Worm (Caenorhabditis elegans) whole organism, young adult: ENCODE measurements around the gene tag-89.
"Not testable (repeated sequence)": the region's sequence is repeated elsewhere in the genome, so short reads cannot be mapped to it uniquely, and the experiment has no call there.

Source experiments
- B0336.3 ChIP-seq: fragments of 200-800 bp; sonication (Bioruptor generic); IDR thresholded peaks from 2 replicates; pipeline ENCODE4 v1.3.6; 2022; ENCODE audit warnings: missing genetic modification characterization, missing compliant biosample characterization
- C17E4.6 ChIP-seq: fragments of 200-800 bp; sonication (Bioruptor generic); IDR thresholded peaks from 2 replicates; pipeline ENCODE4 v1.3.6; 2022; ENCODE audit warnings: missing genetic modification reagents, missing genetic modification characterization, missing compliant biosample characterization
- D2030.7 ChIP-seq: fragments of 200-800 bp; sonication (Bioruptor generic); IDR thresholded peaks from 2 replicates; pipeline ENCODE4 v1.3.6; 2022; ENCODE audit warnings: missing genetic modification reagents, missing genetic modification characterization, missing compliant biosample characterization
- F33H1.4 ChIP-seq: fragments of 200-800 bp; sonication (Bioruptor generic); IDR thresholded peaks from 2 replicates; pipeline ENCODE4 v1.3.6; 2022; ENCODE audit warnings: missing genetic modification reagents, missing genetic modification characterization, missing compliant biosample characterization
- F39B2.1 ChIP-seq: fragments of 200-800 bp; sonication (Bioruptor generic); IDR thresholded peaks from 2 replicates; pipeline ENCODE4 v1.3.6; 2022; ENCODE audit warnings: missing genetic modification reagents, missing genetic modification characterization, missing compliant biosample characterization
- K11D2.4 ChIP-seq: fragments of 200-800 bp; sonication (Bioruptor generic); IDR thresholded peaks from 2 replicates; pipeline ENCODE4 v1.3.6; 2022; ENCODE audit warnings: missing genetic modification reagents, missing genetic modification characterization, missing compliant biosample characterization
- Y53G8AR.9 ChIP-seq: fragments of 200-800 bp; sonication (Bioruptor generic); conservative IDR thresholded peaks from 2 replicates; pipeline ENCODE4 v1.3.6; 2022; ENCODE audit warnings: missing genetic modification reagents, missing genetic modification characterization, missing compliant biosample characterization
- Y67H2A.10 ChIP-seq: fragments of 200-800 bp; sonication (Bioruptor generic); conservative IDR thresholded peaks from 2 replicates; pipeline ENCODE4 v1.3.6; 2022; ENCODE audit warnings: missing genetic modification reagents, missing genetic modification characterization, missing compliant biosample characterization
- Y79H2A.3 ChIP-seq: fragments of 200-800 bp; sonication (Bioruptor generic); conservative IDR thresholded peaks from 2 replicates; pipeline ENCODE4 v1.3.6; 2022; ENCODE audit warnings: missing genetic modification reagents, missing genetic modification characterization, missing compliant biosample characterization
- Y95B8A.8 ChIP-seq: fragments of 200-800 bp; sonication (Bioruptor generic); IDR thresholded peaks from 2 replicates; pipeline ENCODE4 v1.3.6; 2022; ENCODE audit warnings: missing genetic modification reagents, missing genetic modification characterization, missing compliant biosample characterization
- ZK185.1 ChIP-seq: sonication (generic microtip); optimal IDR thresholded peaks from 2 replicates; lab custom pipeline; 2016; ENCODE audit warnings: mild to moderate bottlenecking, missing genetic modification characterization, missing compliant biosample characterization; ENCODE audit not compliant: poor library complexity, severe bottlenecking
- ama-1 ChIP-seq, 3 experiments: fragments of 150-350 bp in 1 of 3; sonication (generic microtip) in 2 of 3; optimal IDR thresholded peaks; 2 replicates each; lab custom pipeline; 2014 to 2018; ENCODE audit warnings: missing biosample characterization in 2 of 3, missing genetic modification characterization in 2 of 3, missing genetic modification reagents in 2 of 3
- aptf-3 ChIP-seq: fragments of 200-800 bp; sonication (Bioruptor generic); IDR thresholded peaks from 2 replicates; pipeline ENCODE4 v1.3.6; 2022; ENCODE audit warnings: missing genetic modification characterization, missing compliant biosample characterization
- cebp-1 ChIP-seq, 2 experiments: fragments of 200-800 bp in 1 of 2; sonication (Bioruptor generic) in 1 of 2; sonication (generic microtip) in 1 of 2; IDR thresholded peaks in 1 of 2; optimal IDR thresholded peaks in 1 of 2; 2 replicates each; pipeline versions ENCODE4 v1.3.6 to Lab custom; 2017 to 2022; ENCODE audit warnings: missing compliant biosample characterization in 2 of 2, missing genetic modification characterization in 2 of 2, mild to moderate bottlenecking in 1 of 2, missing genetic modification reagents in 1 of 2, moderate library complexity in 1 of 2
- cebp-2 ChIP-seq: fragments of 200-800 bp; sonication (Bioruptor generic); IDR thresholded peaks from 2 replicates; pipeline ENCODE4 v1.3.6; 2022; ENCODE audit warnings: missing genetic modification characterization, missing compliant biosample characterization
- ceh-40 ChIP-seq: fragments of 200-800 bp; sonication (Bioruptor generic); IDR thresholded peaks from 2 replicates; pipeline ENCODE4 v1.3.6; 2022; ENCODE audit warnings: missing genetic modification characterization, missing compliant biosample characterization
- ceh-58 ChIP-seq: fragments of 200-800 bp; sonication (Bioruptor generic); IDR thresholded peaks from 2 replicates; pipeline ENCODE4 v1.3.6; 2022; ENCODE audit warnings: missing genetic modification characterization, missing compliant biosample characterization
- ceh-91 ChIP-seq: fragments of 200-800 bp; sonication (Bioruptor generic); IDR thresholded peaks from 2 replicates; pipeline ENCODE4 v1.3.6; 2022; ENCODE audit warnings: missing genetic modification reagents, missing genetic modification characterization, missing compliant biosample characterization
- dpl-1 ChIP-seq: fragments of 150-350 bp; optimal IDR thresholded peaks from 2 replicates; lab custom pipeline; 2014; ENCODE audit warnings: missing biosample characterization, missing genetic modification reagents, missing genetic modification characterization
- efl-1 ChIP-seq: fragments of 150-350 bp; optimal IDR thresholded peaks from 2 replicates; lab custom pipeline; 2014; ENCODE audit warnings: missing biosample characterization, missing genetic modification reagents, missing genetic modification characterization
- egl-18 ChIP-seq: fragments of 200-800 bp; sonication (Bioruptor generic); IDR thresholded peaks from 2 replicates; pipeline ENCODE4 v1.3.6; 2022; ENCODE audit warnings: missing genetic modification reagents, missing genetic modification characterization, missing compliant biosample characterization
- ekl-4 ChIP-seq: fragments of 200-800 bp; sonication (Bioruptor generic); IDR thresholded peaks from 2 replicates; pipeline ENCODE4 v1.3.6; 2022; ENCODE audit warnings: missing genetic modification reagents, missing genetic modification characterization, missing compliant biosample characterization
- hrde-1 ChIP-seq: sonication (generic microtip); optimal IDR thresholded peaks from 2 replicates; lab custom pipeline; 2016; ENCODE audit warnings: missing genetic modification characterization, mild to moderate bottlenecking, missing compliant biosample characterization, moderate library complexity, missing genotype, missing genetic modification reagents, borderline replicate concordance
- hsf-1 ChIP-seq: fragments of 200-800 bp; sonication (Bioruptor generic); IDR thresholded peaks from 2 replicates; pipeline ENCODE4 v1.3.6; 2022; ENCODE audit warnings: missing genetic modification reagents, missing genetic modification characterization, missing compliant biosample characterization
- lin-26 ChIP-seq: fragments of 200-800 bp; sonication (Bioruptor generic); IDR thresholded peaks from 2 replicates; pipeline ENCODE4 v1.3.6; 2022; ENCODE audit warnings: missing genetic modification reagents, missing genetic modification characterization, missing compliant biosample characterization
- lin-35 ChIP-seq, 3 experiments: fragments of 150-350 bp in 2 of 3; sonication (generic microtip) in 1 of 3; optimal IDR thresholded peaks; 2 replicates each; lab custom pipeline; 2014 to 2018; ENCODE audit warnings: missing biosample characterization in 3 of 3, missing genetic modification characterization in 3 of 3, missing genetic modification reagents in 3 of 3
- lin-54 ChIP-seq: fragments of 200-800 bp; sonication (Bioruptor generic); optimal IDR thresholded peaks from 2 replicates; lab custom pipeline; 2018; ENCODE audit warnings: mild to moderate bottlenecking, missing genetic modification characterization, missing compliant biosample characterization
- lir-1 ChIP-seq: fragments of 200-800 bp; sonication (Bioruptor generic); conservative IDR thresholded peaks from 2 replicates; pipeline ENCODE4 v1.3.6; 2022; ENCODE audit warnings: missing genetic modification reagents, missing genetic modification characterization, missing compliant biosample characterization
- lsl-1 ChIP-seq: fragments of 200-800 bp; sonication (Bioruptor generic); optimal IDR thresholded peaks from 2 replicates; lab custom pipeline; 2018; ENCODE audit warnings: mild to moderate bottlenecking, missing genetic modification characterization, moderate library complexity, missing compliant biosample characterization
- madf-6 ChIP-seq: fragments of 200-800 bp; sonication (Bioruptor generic); IDR thresholded peaks from 2 replicates; pipeline ENCODE4 v1.3.6; 2022; ENCODE audit warnings: missing genetic modification reagents, missing genetic modification characterization, missing compliant biosample characterization
- madf-8 ChIP-seq: fragments of 200-800 bp; sonication (Bioruptor generic); conservative IDR thresholded peaks from 2 replicates; pipeline ENCODE4 v1.3.6; 2022; ENCODE audit warnings: missing genetic modification reagents, missing genetic modification characterization, missing compliant biosample characterization
- pbrm-1 ChIP-seq: fragments of 200-800 bp; sonication (Bioruptor generic); IDR thresholded peaks from 2 replicates; pipeline ENCODE4 v1.3.6; 2022; ENCODE audit warnings: missing genetic modification reagents, missing genetic modification characterization, missing compliant biosample characterization
- snpc-1.1 ChIP-seq: sonication (generic microtip); optimal IDR thresholded peaks from 2 replicates; lab custom pipeline; 2017; ENCODE audit warnings: missing genetic modification characterization, mild to moderate bottlenecking, missing compliant biosample characterization, antibody characterized with exemption, moderate library complexity, missing genotype, missing genetic modification reagents; ENCODE audit not compliant: insufficient read depth
- snpc-4 ChIP-seq, 5 experiments: fragments of 150-350 bp in 1 of 5; sonication (generic microtip) in 4 of 5; optimal IDR thresholded peaks; 2 replicates each; lab custom pipeline; 2014 to 2018; ENCODE audit warnings: missing genetic modification characterization in 5 of 5, missing biosample characterization in 3 of 5, antibody characterized with exemption in 2 of 5, mild to moderate bottlenecking in 2 of 5, missing compliant biosample characterization in 2 of 5, missing genotype in 2 of 5, moderate library complexity in 2 of 5, missing genetic modification reagents in 1 of 5
- unc-130 ChIP-seq: sonication (generic microtip); optimal IDR thresholded peaks from 2 replicates; lab custom pipeline; 2016; ENCODE audit warnings: missing genetic modification reagents, missing genetic modification characterization, missing compliant biosample characterization
- xnd-1 ChIP-seq: sonication (generic microtip); optimal IDR thresholded peaks from 2 replicates; lab custom pipeline; 2016; ENCODE audit warnings: missing genotype, missing genetic modification reagents, missing genetic modification characterization, missing compliant biosample characterization
- zim-3 ChIP-seq: sonication (generic microtip); optimal IDR thresholded peaks from 2 replicates; lab custom pipeline; 2017; ENCODE audit warnings: mild to moderate bottlenecking, missing genetic modification characterization, moderate library complexity, missing compliant biosample characterization
- ztf-18 ChIP-seq: sonication (generic microtip); optimal IDR thresholded peaks from 2 replicates; lab custom pipeline; 2016; ENCODE audit warnings: missing genotype, mild to moderate bottlenecking, missing genetic modification characterization, missing compliant biosample characterization
- ztf-28 ChIP-seq: fragments of 200-800 bp; sonication (Bioruptor generic); IDR thresholded peaks from 2 replicates; pipeline ENCODE4 v1.3.6; 2022; ENCODE audit warnings: missing genetic modification reagents, missing genetic modification characterization, missing compliant biosample characterization

tag-89 gene

ce11 chrIV:11401482-11401881 lies 7.1 kb downstream of the tag-89 start (continued):
- TF ChIP-seq cebp-1 (GFP tag; IDR thresholded peaks at IDR 0.05; lab: Robert Waterston, UW) (no peak), cebp-1 (tag; optimal IDR thresholded peaks at IDR 0.05; lab: Kevin White, UChicago) (peak; percentile 2), ztf-28 (GFP tag; lab: Robert Waterston, UW) (no peak), aptf-3 (GFP tag; lab: Robert Waterston, UW) (0 out of 2 replicates have a peak, but pooled peaks have one; percentile 69), snpc-1.1 (tag; lab: Kevin White, UChicago) (no peak), lin-35 (GFP tag; optimal IDR thresholded peaks at IDR 0.05; lab: Kevin White, UChicago) (no peak), madf-6 (GFP tag; lab: Robert Waterston, UW) (peak; percentile 79)

ce11 chrIV:11403288-11403991 lies 9.1 kb downstream of the tag-89 start, which contains the start of the genes memi-3 and cyp-31A2:
TSS of gene memi-3 (minus strand) at chrIV:11403338.
TSS of gene cyp-31A2 (plus strand) at chrIV:11403961.
- TF ChIP-seq lin-54 (GFP tag; lab: Kevin White, UChicago), result peak; percentile 45
- no peak for TF ChIP-seq lir-1 (GFP tag; lab: Robert Waterston, UW)
- no peak for TF ChIP-seq zim-3 (tag; lab: Kevin White, UChicago)
- no peak for TF ChIP-seq egl-18 (GFP tag; lab: Robert Waterston, UW)
- TF ChIP-seq snpc-4 (GFP tag; optimal IDR thresholded peaks at IDR 0.05; lab: Kevin White, UChicago), result no peak
- peak in 1 of 4 experiments; percentile 7 for TF ChIP-seq snpc-4 (tag; optimal IDR thresholded peaks at IDR 0.05; lab: Kevin White, UChicago)
- TF ChIP-seq D2030.7 (GFP tag; lab: Robert Waterston, UW), result peak; percentile 39; the same call in 1 of the 2 replicates
- no peak for TF ChIP-seq K11D2.4 (GFP tag; lab: Robert Waterston, UW)
- peak; percentile 80 for TF ChIP-seq xnd-1 (tag; lab: Kevin White, UChicago)
- TF ChIP-seq ceh-91 (GFP tag; lab: Robert Waterston, UW), result peak; percentile 40; the same call in 1 of the 2 replicates
- TF ChIP-seq cebp-2 (GFP tag; lab: Robert Waterston, UW), result no peak
- TF ChIP-seq snpc-1.1 (tag; lab: Kevin White, UChicago), result no peak
- TF ChIP-seq ztf-18 (tag; lab: Kevin White, UChicago), result no peak
- peak; percentile 86 for TF ChIP-seq madf-6 (GFP tag; lab: Robert Waterston, UW)
- peak; percentile 87 for TF ChIP-seq F33H1.4 (GFP tag; lab: Robert Waterston, UW)
- TF ChIP-seq ZK185.1 (tag; lab: Kevin White, UChicago), result no peak
- no peak for TF ChIP-seq C17E4.6
- peak; percentile 50 for TF ChIP-seq dpl-1 (GFP tag; lab: Kevin White, UChicago)
- TF ChIP-seq ceh-40 (GFP tag; lab: Robert Waterston, UW), result no peak
- TF ChIP-seq madf-8, result peak; percentile 5; the same call in 1 of the 2 replicates
- TF ChIP-seq efl-1 (GFP tag; lab: Kevin White, UChicago), result peak; percentile 76
- no peak for TF ChIP-seq Y67H2A.10 (GFP tag; lab: Robert Waterston, UW)
- no peak for TF ChIP-seq hrde-1
- TF ChIP-seq lsl-1 (GFP tag; lab: Kevin White, UChicago), result peak; percentile 82
- TF ChIP-seq unc-130 (GFP tag; lab: Kevin White, UChicago), result peak; percentile 39

- TF ChIP-seq lin-26 (GFP tag; lab: Robert Waterston, UW), result peak; percentile 60
- 0 out of 2 replicates have a peak, but pooled peaks have one; percentile 17 for TF ChIP-seq pbrm-1 (GFP tag; lab: Robert Waterston, UW)
- not testable (repeated sequence) for TF ChIP-seq cebp-1 (GFP tag; IDR thresholded peaks at IDR 0.05; lab: Robert Waterston, UW); ama-1 (optimal IDR thresholded peaks at IDR 0.05; lab: Kevin White, UChicago); snpc-4 (GFP tag; optimal IDR thresholded peaks at IDR 0.05; lab: Kevin White, UChicago)
- TF ChIP-seq cebp-1 (tag; optimal IDR thresholded peaks at IDR 0.05; lab: Kevin White, UChicago), result peak; percentile 5
- TF ChIP-seq Y79H2A.3 (GFP tag; lab: Robert Waterston, UW), result 0 out of 2 replicates have a peak, but pooled peaks have one; percentile 18
- TF ChIP-seq Y53G8AR.9 (GFP tag; lab: Robert Waterston, UW), result 0 out of 2 replicates have a peak, but pooled peaks have one; percentile 53
- TF ChIP-seq lin-54 (GFP tag; lab: Kevin White, UChicago), result peak; percentile 22
- TF ChIP-seq hsf-1 (GFP tag; lab: Robert Waterston, UW), result peak; percentile 12; the same call in 1 of the 2 replicates
- TF ChIP-seq B0336.3 (GFP tag; lab: Robert Waterston, UW), result 0 out of 2 replicates have a peak, but pooled peaks have one; percentile 12
- peak; percentile 14; the same call in 1 of the 2 replicates for TF ChIP-seq madf-8
- peak in 1 of 2 experiments; percentile 36 for TF ChIP-seq ama-1 (GFP tag; optimal IDR thresholded peaks at IDR 0.05; lab: Kevin White, UChicago)
- peak; percentile 34 for TF ChIP-seq hrde-1
- peak in 1 of 4 experiments; percentile 6 for TF ChIP-seq snpc-4 (tag; optimal IDR thresholded peaks at IDR 0.05; lab: Kevin White, UChicago)
- TF ChIP-seq Y95B8A.8 (GFP tag; lab: Robert Waterston, UW), result peak; percentile 64; the same call in 1 of the 2 replicates
- peak; percentile 68 for TF ChIP-seq ekl-4 (GFP tag; lab: Robert Waterston, UW)
- peak; percentile 39; the same call in 1 of the 2 replicates for TF ChIP-seq F39B2.1 (GFP tag; lab: Robert Waterston, UW)
- TF ChIP-seq madf-6 (GFP tag; lab: Robert Waterston, UW), result peak; percentile 61
- TF ChIP-seq ceh-58, result 0 out of 2 replicates have a peak, but pooled peaks have one; percentile 70
Measured at ce11 chrIV:11406127-11406526, 11.8 kb downstream of the tag-89 start.
